Worm (Caenorhabditis elegans) whole organism, L2 larva: ENCODE results near the gene Y38H6C.25.

Source experiments
- C34F6.9 ChIP-seq: fragments of 150-350 bp; optimal IDR thresholded peaks from 2 replicates; lab custom pipeline; 2014; ENCODE audit warnings: missing biosample characterization, missing genetic modification characterization
- F13H6.1 ChIP-seq: sonication (generic microtip); optimal IDR thresholded peaks from 2 replicates; lab custom pipeline; 2016; ENCODE audit warnings: missing genetic modification characterization, missing compliant biosample characterization
- R02D3.7 ChIP-seq: fragments of 150-350 bp; optimal IDR thresholded peaks from 2 replicates; lab custom pipeline; 2014; ENCODE audit warnings: missing biosample characterization, missing genetic modification characterization
- Y55F3AM.14 ChIP-seq: fragments of 200-800 bp; sonication (Bioruptor generic); optimal IDR thresholded peaks from 2 replicates; lab custom pipeline; 2018; ENCODE audit warnings: mild to moderate bottlenecking, missing genetic modification characterization, missing compliant biosample characterization
- ZK546.5 ChIP-seq: sonication (generic microtip); optimal IDR thresholded peaks from 2 replicates; lab custom pipeline; 2017; ENCODE audit warnings: missing biosample characterization, missing genetic modification characterization
- aly-2 ChIP-seq: fragments of 150-350 bp; optimal IDR thresholded peaks from 2 replicates; lab custom pipeline; 2014; ENCODE audit warnings: missing biosample characterization, missing genetic modification characterization
- ama-1 ChIP-seq: fragments of 150-350 bp; optimal IDR thresholded peaks from 2 replicates; lab custom pipeline; 2018; ENCODE audit warnings: inconsistent platforms
- blmp-1 ChIP-seq: sonication (generic microtip); optimal IDR thresholded peaks from 2 replicates; lab custom pipeline; 2017; ENCODE audit warnings: missing genetic modification characterization, mild to moderate bottlenecking, missing compliant biosample characterization, antibody characterized with exemption, moderate library complexity; ENCODE audit not compliant: insufficient read depth
- ceh-16 ChIP-seq: fragments of 150-350 bp; optimal IDR thresholded peaks from 2 replicates; lab custom pipeline; 2014; ENCODE audit warnings: missing biosample characterization, missing genetic modification characterization
- ceh-82 ChIP-seq: fragments of 150-350 bp; optimal IDR thresholded peaks from 2 replicates; lab custom pipeline; 2014; ENCODE audit warnings: missing biosample characterization, missing genetic modification characterization
- crh-2 ChIP-seq: sonication (generic microtip); optimal IDR thresholded peaks from 2 replicates; lab custom pipeline; 2017; ENCODE audit warnings: missing biosample characterization, missing genetic modification characterization
- dmd-4 ChIP-seq: sonication (generic microtip); optimal IDR thresholded peaks from 2 replicates; lab custom pipeline; 2017; ENCODE audit warnings: missing biosample characterization, missing genetic modification characterization
- egl-27 ChIP-seq: sonication (generic microtip); optimal IDR thresholded peaks from 3 replicates; lab custom pipeline; 2017; ENCODE audit warnings: missing biosample characterization, missing genetic modification reagents, missing genetic modification characterization
- elt-1 ChIP-seq: fragments of 150-350 bp; optimal IDR thresholded peaks from 2 replicates; lab custom pipeline; 2014; ENCODE audit warnings: missing biosample characterization, missing genetic modification characterization
- gmeb-1 ChIP-seq: fragments of 150-350 bp; optimal IDR thresholded peaks from 2 replicates; lab custom pipeline; 2014; ENCODE audit warnings: missing biosample characterization, missing genetic modification characterization
- lin-13 ChIP-seq: fragments of 150-350 bp; optimal IDR thresholded peaks from 2 replicates; lab custom pipeline; 2014; ENCODE audit warnings: missing biosample characterization, missing genetic modification reagents, missing genetic modification characterization
- lin-39 ChIP-seq: fragments of 150-350 bp; optimal IDR thresholded peaks from 2 replicates; lab custom pipeline; 2014; ENCODE audit warnings: missing biosample characterization, missing genetic modification reagents, missing genetic modification characterization
- lsy-2 ChIP-seq, 2 experiments: fragments of 150-350 bp in 1 of 2; sonication (generic microtip) in 1 of 2; optimal IDR thresholded peaks; 2 replicates each; lab custom pipeline; 2014 to 2017; ENCODE audit warnings: missing biosample characterization in 2 of 2, missing genetic modification characterization in 2 of 2
- mab-5 ChIP-seq: fragments of 150-350 bp; optimal IDR thresholded peaks from 2 replicates; lab custom pipeline; 2014; ENCODE audit warnings: missing biosample characterization, missing genetic modification characterization
- mbf-1 ChIP-seq: sonication (generic microtip); optimal IDR thresholded peaks from 2 replicates; lab custom pipeline; 2017; ENCODE audit warnings: missing biosample characterization, missing genetic modification characterization
- nhr-10 ChIP-seq: sonication (generic microtip); optimal IDR thresholded peaks from 2 replicates; lab custom pipeline; 2017; ENCODE audit warnings: missing biosample characterization, missing genetic modification characterization
- nhr-11 ChIP-seq: fragments of 150-350 bp; optimal IDR thresholded peaks from 2 replicates; lab custom pipeline; 2014; ENCODE audit warnings: missing biosample characterization, missing genetic modification characterization
- nhr-12 ChIP-seq: fragments of 150-350 bp; optimal IDR thresholded peaks from 2 replicates; lab custom pipeline; 2014; ENCODE audit warnings: missing biosample characterization, missing genetic modification characterization
- nhr-129 ChIP-seq: fragments of 150-350 bp; optimal IDR thresholded peaks from 2 replicates; lab custom pipeline; 2014; ENCODE audit warnings: missing biosample characterization, missing genetic modification characterization
- nhr-21 ChIP-seq: fragments of 150-350 bp; optimal IDR thresholded peaks from 2 replicates; lab custom pipeline; 2014; ENCODE audit warnings: missing biosample characterization, missing genetic modification characterization
- nhr-23 ChIP-seq: fragments of 150-350 bp; optimal IDR thresholded peaks from 2 replicates; lab custom pipeline; 2014; ENCODE audit warnings: missing biosample characterization, missing genetic modification reagents, missing genetic modification characterization
- nhr-237 ChIP-seq: fragments of 150-350 bp; optimal IDR thresholded peaks from 2 replicates; lab custom pipeline; 2014; ENCODE audit warnings: missing biosample characterization, missing genetic modification characterization
- nhr-25 ChIP-seq: fragments of 150-350 bp; sonication (generic microtip); optimal IDR thresholded peaks from 3 replicates; lab custom pipeline; 2014; ENCODE audit warnings: missing biosample characterization, missing genetic modification characterization
- nhr-6 ChIP-seq: fragments of 150-350 bp; optimal IDR thresholded peaks from 2 replicates; lab custom pipeline; 2014; ENCODE audit warnings: missing biosample characterization, missing genetic modification characterization
- nhr-77 ChIP-seq: fragments of 150-350 bp; optimal IDR thresholded peaks from 2 replicates; lab custom pipeline; 2014; ENCODE audit warnings: missing biosample characterization, missing genetic modification characterization
- peb-1 ChIP-seq: fragments of 150-350 bp; optimal IDR thresholded peaks from 2 replicates; lab custom pipeline; 2014; ENCODE audit warnings: missing biosample characterization, missing genetic modification characterization
- sem-4 ChIP-seq: fragments of 150-350 bp; optimal IDR thresholded peaks from 2 replicates; lab custom pipeline; 2014; ENCODE audit warnings: missing biosample characterization, missing genetic modification reagents, missing genetic modification characterization
- sma-3 ChIP-seq: sonication (generic microtip); optimal IDR thresholded peaks from 2 replicates; lab custom pipeline; 2016; ENCODE audit warnings: missing genetic modification reagents, missing genetic modification characterization, missing compliant biosample characterization
- sma-9 ChIP-seq, 2 experiments: fragments of 150-350 bp in 1 of 2; sonication (generic microtip) in 1 of 2; optimal IDR thresholded peaks; 2 replicates each; lab custom pipeline; 2014 to 2016; ENCODE audit warnings: missing genetic modification characterization in 2 of 2, mild to moderate bottlenecking in 1 of 2, missing biosample characterization in 1 of 2, missing compliant biosample characterization in 1 of 2, missing genetic modification reagents in 1 of 2, moderate library complexity in 1 of 2
- snpc-4 ChIP-seq: fragments of 150-350 bp; optimal IDR thresholded peaks from 2 replicates; lab custom pipeline; 2014; ENCODE audit warnings: missing biosample characterization, missing genetic modification characterization
- unc-39 ChIP-seq: fragments of 150-350 bp; optimal IDR thresholded peaks from 2 replicates; lab custom pipeline; 2014; ENCODE audit warnings: missing biosample characterization, missing genetic modification characterization
- unc-55 ChIP-seq: fragments of 150-350 bp; sonication (generic microtip); optimal IDR thresholded peaks from 3 replicates; lab custom pipeline; 2014; ENCODE audit warnings: missing biosample characterization, missing genetic modification reagents, missing genetic modification characterization
- zag-1 ChIP-seq: fragments of 150-350 bp; optimal IDR thresholded peaks from 2 replicates; lab custom pipeline; 2014; ENCODE audit warnings: missing biosample characterization, missing genetic modification characterization
- ztf-1 ChIP-seq: fragments of 200-800 bp; sonication (Bioruptor generic); conservative IDR thresholded peaks from 2 replicates; pipeline ENCODE4 v1.3.6; 2022; ENCODE audit warnings: missing genetic modification characterization, missing compliant biosample characterization
- ztf-11 ChIP-seq: sonication (generic microtip); optimal IDR thresholded peaks from 2 replicates; lab custom pipeline; 2017; ENCODE audit warnings: missing biosample characterization, missing genetic modification characterization
- ztf-4 ChIP-seq: fragments of 150-350 bp; optimal IDR thresholded peaks from 2 replicates; lab custom pipeline; 2014; ENCODE audit warnings: missing biosample characterization, missing genetic modification characterization

The Y38H6C.25 gene

DNA sequence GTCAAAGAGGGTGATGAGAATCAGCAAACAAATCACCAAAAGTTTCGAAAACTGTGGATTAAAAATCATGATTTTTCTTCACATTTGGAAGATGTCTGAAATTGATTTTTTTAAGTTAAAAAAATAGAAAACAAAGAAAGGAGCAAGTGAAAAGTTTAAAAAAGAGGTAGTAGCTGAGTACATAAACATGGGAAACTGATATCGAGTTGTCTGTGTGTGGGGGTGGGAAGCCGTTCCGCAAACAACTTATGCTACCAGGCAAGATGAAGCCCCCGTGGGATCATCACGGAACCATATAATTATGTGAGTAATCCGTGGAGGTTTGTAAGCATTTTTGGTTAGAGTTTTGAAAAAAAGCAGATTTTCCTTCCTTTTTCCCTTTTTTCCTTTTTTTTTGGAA lies 32.1 kb downstream of the Y38H6C.25 start, which contains the start of gene Y38H6C.20:
Y38H6C.20 (minus strand) TSS at position 101 of the 400 bp plus-strand sequence.
- TF ChIP-seq gmeb-1 (tag; lab: Kevin White, UChicago) = no peak
- no peak for TF ChIP-seq mbf-1
- no peak for TF ChIP-seq elt-1
- TF ChIP-seq lin-39 = no peak
- no peak for TF ChIP-seq F13H6.1 (tag; lab: Kevin White, UChicago)
- no peak for TF ChIP-seq dmd-4 (tag; lab: Kevin White, UChicago)
- no peak for TF ChIP-seq R02D3.7 (tag; lab: Kevin White, UChicago)
- no peak for TF ChIP-seq C34F6.9 (tag; lab: Kevin White, UChicago)
- no peak for TF ChIP-seq nhr-25
- no peak for TF ChIP-seq ztf-11 (tag; lab: Kevin White, UChicago)
- TF ChIP-seq nhr-21 (tag; lab: Kevin White, UChicago) = no peak
- no peak for TF ChIP-seq mab-5 (tag; lab: Kevin White, UChicago)
- TF ChIP-seq egl-27 (tag; lab: Kevin White, UChicago) = no peak
- no peak for TF ChIP-seq nhr-10 (tag; lab: Kevin White, UChicago)
- TF ChIP-seq lsy-2 (tag; optimal IDR thresholded peaks at IDR 0.05; lab: Kevin White, UChicago) = no peak

DNA sequence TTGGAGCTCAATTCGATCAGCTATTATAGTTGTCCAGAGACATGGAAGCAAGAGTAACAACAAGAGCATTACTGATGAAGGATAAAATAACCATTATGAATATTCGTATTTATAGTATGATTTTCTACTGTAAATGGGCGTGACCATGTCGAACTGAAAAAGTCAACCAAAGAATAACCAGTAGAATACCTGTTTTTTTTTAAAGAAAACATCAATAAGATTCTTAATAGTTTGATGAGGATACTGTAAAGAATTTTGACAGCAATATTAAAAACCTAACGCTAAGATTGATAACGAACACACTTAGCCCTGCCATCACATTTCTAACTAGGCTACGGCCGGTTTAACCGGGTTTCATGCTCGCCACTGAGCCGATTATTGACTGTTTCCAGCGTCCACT lies 33.9 kb downstream of the Y38H6C.25 start, which contains the start of gene vmo-1:
vmo-1 (minus strand) TSS at position 101 of the 400 bp plus-strand sequence.
- TF ChIP-seq zag-1 (tag; lab: Kevin White, UChicago) (no peak), ZK546.5 (tag; lab: Kevin White, UChicago) (no peak), sma-9 (GFP tag; optimal IDR thresholded peaks at IDR 0.05; lab: Kevin White, UChicago) (no peak), sma-9 (tag; optimal IDR thresholded peaks at IDR 0.05; lab: Kevin White, UChicago) (no peak), nhr-237 (tag; lab: Kevin White, UChicago) (no peak)

DNA sequence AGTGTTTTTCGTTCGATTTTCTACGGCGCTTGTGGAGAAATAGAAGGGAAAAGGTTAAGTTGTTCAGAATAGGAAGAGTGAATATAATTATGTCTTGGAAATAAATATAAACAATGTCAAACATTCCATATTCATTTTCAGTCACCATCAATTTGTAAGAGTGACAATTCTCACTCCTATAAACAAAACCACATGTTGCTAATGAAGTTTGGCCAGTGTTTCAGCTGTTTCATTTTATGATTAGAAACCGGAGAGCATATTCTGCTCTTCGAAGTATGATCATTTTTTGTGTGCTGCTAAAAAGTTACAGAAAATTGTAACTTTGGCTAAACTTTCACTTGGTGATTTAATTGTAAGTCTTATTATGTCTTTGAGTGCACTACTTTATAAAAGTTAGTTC lies 36.1 kb downstream of the Y38H6C.25 start, which contains the start of gene Y38H6C.21:
Y38H6C.21 (minus strand) TSS at position 148 of the 400 bp plus-strand sequence.
- no peak for TF ChIP-seq sem-4 (tag; lab: Kevin White, UChicago)
- no peak for TF ChIP-seq nhr-11 (tag; lab: Kevin White, UChicago)
- no peak for TF ChIP-seq aly-2 (tag; lab: Kevin White, UChicago)
- TF ChIP-seq nhr-129 = no peak
- TF ChIP-seq nhr-10 (tag; lab: Kevin White, UChicago) = no peak
- no peak for TF ChIP-seq nhr-6 (tag; lab: Kevin White, UChicago)
- no peak for TF ChIP-seq ceh-82
- no peak for TF ChIP-seq sma-3 (GFP tag; lab: Kevin White, UChicago)
- TF ChIP-seq mab-5 (tag; lab: Kevin White, UChicago) = no peak
- no peak for TF ChIP-seq nhr-25
- TF ChIP-seq blmp-1 (tag; lab: Kevin White, UChicago) = no peak
- TF ChIP-seq lsy-2 (tag; optimal IDR thresholded peaks at IDR 0.05; lab: Kevin White, UChicago) = no peak
- TF ChIP-seq ztf-1 = no peak
- TF ChIP-seq lin-39 = no peak
- no peak for TF ChIP-seq ZK546.5 (tag; lab: Kevin White, UChicago)
- TF ChIP-seq zag-1 (tag; lab: Kevin White, UChicago) = no peak

DNA sequence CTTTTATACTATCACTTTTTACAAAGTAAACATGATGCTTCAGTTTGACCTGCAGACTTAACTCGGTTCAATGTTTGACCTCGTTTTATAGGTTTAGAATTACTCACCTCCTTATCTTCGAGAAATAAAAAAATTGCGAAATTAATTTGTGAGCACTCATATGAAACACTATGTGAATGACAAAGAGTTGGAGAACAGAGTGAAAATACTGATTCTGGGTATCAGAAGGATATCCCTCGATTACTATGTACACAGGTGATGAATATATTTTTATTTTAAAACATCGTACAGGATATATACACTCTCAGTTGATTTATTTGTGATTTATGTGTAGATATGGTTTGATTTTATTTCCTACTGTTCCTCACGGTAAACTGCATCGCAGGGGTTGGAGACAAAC lies 37.2 kb downstream of the Y38H6C.25 start, which contains the start of gene Y38H6C.23:
Y38H6C.23 (minus strand) TSS at position 101 of the 400 bp plus-strand sequence.
- TF ChIP-seq snpc-4 (tag; lab: Kevin White, UChicago) (no peak), F13H6.1 (tag; lab: Kevin White, UChicago) (no peak), ceh-82 (no peak), nhr-21 (tag; lab: Kevin White, UChicago) (no peak), crh-2 (tag; lab: Kevin White, UChicago) (no peak), nhr-23 (tag; lab: Kevin White, UChicago) (no peak)
- TF ChIP-seq, all 48 proteins: peak for 0

- no peak for TF ChIP-seq ceh-16 (tag; lab: Kevin White, UChicago)
- no peak for TF ChIP-seq unc-55
- TF ChIP-seq unc-39 = no peak
- no peak for TF ChIP-seq lin-13 (GFP tag; lab: Kevin White, UChicago)
- no peak for TF ChIP-seq ama-1 (lab: Kevin White, UChicago)
- TF ChIP-seq ztf-1 = no peak
- no peak for TF ChIP-seq nhr-77 (tag; lab: Kevin White, UChicago)
- TF ChIP-seq peb-1 (tag; lab: Kevin White, UChicago) = no peak
- no peak for TF ChIP-seq nhr-12 (tag; lab: Kevin White, UChicago)
- TF ChIP-seq Y55F3AM.14 (GFP tag; lab: Kevin White, UChicago) = no peak
- TF ChIP-seq zag-1 (tag; lab: Kevin White, UChicago) = no peak
- no peak for TF ChIP-seq egl-27 (tag; lab: Kevin White, UChicago)
- TF ChIP-seq ztf-4 (tag; lab: Kevin White, UChicago) = no peak
- TF ChIP-seq nhr-10 (tag; lab: Kevin White, UChicago) = no peak
Measured at ce11 chrV:20558270-20558669, 39.2 kb downstream of the Y38H6C.25 start, which contains the start of gene abf-4. TSS of gene abf-4 (minus strand) at chrV:20558370.
